Worm (Caenorhabditis elegans) whole organism, L4/young adult: Measurements from ENCODE around the gene stc-1.

Experiments
- W03F9.2 ChIP-seq: fragments of 150-350 bp; optimal IDR thresholded peaks from 2 replicates; lab custom pipeline; 2014; ENCODE audit warnings: missing biosample characterization, missing genetic modification characterization
- dao-5 ChIP-seq: sonication (generic microtip); optimal IDR thresholded peaks from 2 replicates; lab custom pipeline; 2016; ENCODE audit warnings: missing genotype, missing genetic modification characterization, moderate library complexity, missing compliant biosample characterization
- him-1 ChIP-seq: sonication (generic microtip); optimal IDR thresholded peaks from 2 replicates; lab custom pipeline; 2016; ENCODE audit warnings: missing genotype, missing genetic modification reagents, missing genetic modification characterization, missing compliant biosample characterization

stc-1 gene

DNA sequence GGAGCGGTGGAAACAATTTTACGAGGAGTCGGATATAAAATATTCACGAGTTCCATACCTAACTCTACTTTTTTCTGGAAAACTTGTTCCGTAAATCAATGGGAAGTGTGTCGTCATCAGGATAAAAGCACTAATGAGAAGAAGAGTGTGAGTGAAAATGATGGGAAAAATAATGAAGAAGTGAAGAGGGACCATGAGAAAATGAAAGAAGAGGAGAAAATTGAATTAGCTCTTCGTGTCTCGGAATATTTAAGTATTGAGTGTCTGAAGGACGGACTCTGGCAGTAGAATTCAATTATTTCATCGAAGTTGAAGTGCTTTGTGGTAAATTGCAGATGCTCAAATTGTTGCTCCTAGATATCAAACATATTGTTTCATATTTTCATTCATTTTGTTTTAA, 23.3 kb upstream of the stc-1 start:
- no peak for TF ChIP-seq dao-5
- no peak for TF ChIP-seq him-1 (tag; lab: Kevin White, UChicago)
- no peak for TF ChIP-seq W03F9.2 (tag; lab: Kevin White, UChicago)

- TF ChIP-seq W03F9.2 (tag; lab: Kevin White, UChicago) (no peak), dao-5 (no peak), him-1 (tag; lab: Kevin White, UChicago) (no peak)
Measured at ce11 chrII:8588442-8588841, 22.5 kb upstream of the stc-1 start.

DNA sequence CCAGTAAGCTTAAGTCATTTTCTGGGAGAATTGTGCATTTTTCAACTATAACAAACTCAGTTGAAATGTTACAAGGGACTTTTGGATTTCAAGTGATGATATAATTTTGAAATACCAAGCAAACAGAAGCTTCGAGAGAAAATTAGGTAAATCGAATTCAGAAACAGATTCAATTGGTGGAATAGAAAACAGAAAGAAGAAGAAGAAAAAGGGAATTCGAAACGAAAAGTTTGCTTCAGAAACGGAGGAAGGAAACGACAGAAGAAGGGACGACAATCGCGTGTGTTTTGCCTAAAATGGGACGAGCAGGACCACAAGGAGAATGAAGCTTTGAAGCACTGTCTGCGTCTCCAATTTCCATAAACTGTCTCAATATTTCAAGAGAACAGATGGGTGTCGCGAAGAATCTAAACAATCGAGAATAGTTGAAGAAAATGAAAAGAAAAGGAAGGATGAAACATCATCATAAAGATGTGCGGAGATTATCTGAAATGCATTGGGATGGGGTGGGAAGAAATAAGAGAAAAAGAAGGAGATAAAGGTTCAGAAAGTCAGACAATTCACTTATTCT, 21.8 kb upstream of the stc-1 start:
- no peak for TF ChIP-seq W03F9.2 (tag; lab: Kevin White, UChicago)
- no peak for TF ChIP-seq him-1 (tag; lab: Kevin White, UChicago)
- no peak for TF ChIP-seq dao-5

ce11 chrII:8585921-8586320, 20.0 kb upstream of the stc-1 start:
- TF ChIP-seq him-1 (tag; lab: Kevin White, UChicago) (no peak), dao-5 (no peak), W03F9.2 (tag; lab: Kevin White, UChicago) (no peak)

DNA sequence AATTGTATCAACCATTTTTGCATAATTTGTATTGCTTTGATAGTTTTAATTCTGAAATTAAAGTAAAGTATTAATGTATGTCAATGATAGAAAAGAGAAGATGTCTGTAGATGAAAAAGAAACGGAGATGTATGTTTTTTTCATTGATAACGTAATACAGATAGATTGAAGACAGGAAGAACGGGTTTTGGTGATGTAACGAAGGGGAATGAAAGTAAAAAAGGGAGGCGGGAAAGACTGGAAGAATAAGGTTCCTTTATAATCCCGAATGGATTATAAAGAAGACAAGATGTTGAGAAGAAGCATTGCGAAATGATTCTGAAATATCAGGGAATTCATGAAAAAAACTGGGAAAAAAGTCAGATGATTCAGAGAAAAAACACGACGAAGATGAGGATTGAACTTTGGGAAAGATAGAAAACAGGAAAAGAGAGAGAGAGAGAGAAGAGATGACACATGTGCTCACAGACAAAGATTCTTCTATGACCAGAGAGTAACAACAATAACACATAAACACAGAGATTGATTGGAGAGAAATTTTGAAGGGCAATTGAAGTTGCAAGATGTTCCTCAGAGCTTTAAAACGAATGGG, 19.2 kb upstream of the stc-1 start, which contains the start of gene F54C9.11:
TSS of gene F54C9.11 (minus strand) at position 51 of the 592 bp plus-strand sequence.
- TF ChIP-seq W03F9.2 (tag; lab: Kevin White, UChicago) (no peak), him-1 (tag; lab: Kevin White, UChicago) (no peak), dao-5 (no peak)

- TF ChIP-seq him-1 (tag; lab: Kevin White, UChicago) (no peak), dao-5 (no peak), W03F9.2 (tag; lab: Kevin White, UChicago) (no peak)
Measured at ce11 chrII:8583035-8583434, 17.1 kb upstream of the stc-1 start.

DNA sequence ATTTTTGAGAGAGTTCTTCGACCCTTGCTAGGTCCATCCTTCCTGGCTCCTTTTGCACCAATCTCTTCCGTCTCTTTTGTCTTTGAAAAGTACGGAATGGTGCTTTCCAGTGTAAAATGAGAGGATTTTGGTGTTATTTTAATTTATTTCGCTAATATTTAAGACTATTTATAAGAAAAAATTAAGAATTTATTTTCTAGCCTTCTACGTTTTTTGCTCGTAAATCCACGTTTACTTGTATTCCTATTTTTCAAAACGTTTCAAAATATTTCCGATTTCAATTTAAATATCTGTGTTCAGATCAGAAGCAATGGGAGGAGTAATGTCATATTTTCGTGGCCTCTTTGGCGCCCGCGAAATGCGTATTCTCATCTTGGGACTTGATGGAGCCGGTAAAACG, 15.8 kb upstream of the stc-1 start, which contains the start of gene arl-1:
TSS of gene arl-1 (plus strand) at position 301 of the 400 bp plus-strand sequence.
- no peak for TF ChIP-seq him-1 (tag; lab: Kevin White, UChicago)
- TF ChIP-seq dao-5, result no peak
- no peak for TF ChIP-seq W03F9.2 (tag; lab: Kevin White, UChicago)

- TF ChIP-seq dao-5, result no peak
Measured at ce11 chrII:8577509-8578099, 11.7 kb upstream of the stc-1 start, which contains the start of gene F54C9.9. Gene F54C9.9, plus strand, starts transcription at chrII:8578049.

DNA sequence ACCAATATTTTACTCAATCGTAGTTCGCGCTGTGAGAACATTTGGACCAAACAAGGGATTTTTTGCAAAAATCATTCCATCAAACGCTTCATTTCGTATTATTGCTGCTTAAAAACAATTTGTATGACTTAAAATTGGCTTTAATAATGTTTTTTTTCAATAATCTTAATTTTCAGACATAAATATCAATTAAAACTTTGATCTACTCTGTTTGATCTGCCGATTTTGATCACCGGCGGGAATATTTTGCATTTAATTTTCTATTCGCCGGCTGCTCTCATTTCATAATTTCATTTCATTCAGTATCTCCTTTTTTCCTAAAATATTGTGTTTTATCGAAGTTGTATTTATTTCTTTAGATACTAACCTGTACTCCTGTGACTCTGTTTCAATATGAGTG, 9.2 kb upstream of the stc-1 start, which contains the start of gene puf-5:
TSS of gene puf-5 (plus strand) at position 358 of the 400 bp plus-strand sequence.
- TF ChIP-seq dao-5 (no peak), him-1 (tag; lab: Kevin White, UChicago) (no peak)

ce11 chrII:8573044-8573443, 7.1 kb upstream of the stc-1 start, which contains the start of gene F54C9.7:
Gene F54C9.7, plus strand, starts transcription at chrII:8573344.
- TF ChIP-seq him-1 (tag; lab: Kevin White, UChicago), result no peak
- TF ChIP-seq W03F9.2 (tag; lab: Kevin White, UChicago), result no peak
- TF ChIP-seq dao-5, result no peak

DNA sequence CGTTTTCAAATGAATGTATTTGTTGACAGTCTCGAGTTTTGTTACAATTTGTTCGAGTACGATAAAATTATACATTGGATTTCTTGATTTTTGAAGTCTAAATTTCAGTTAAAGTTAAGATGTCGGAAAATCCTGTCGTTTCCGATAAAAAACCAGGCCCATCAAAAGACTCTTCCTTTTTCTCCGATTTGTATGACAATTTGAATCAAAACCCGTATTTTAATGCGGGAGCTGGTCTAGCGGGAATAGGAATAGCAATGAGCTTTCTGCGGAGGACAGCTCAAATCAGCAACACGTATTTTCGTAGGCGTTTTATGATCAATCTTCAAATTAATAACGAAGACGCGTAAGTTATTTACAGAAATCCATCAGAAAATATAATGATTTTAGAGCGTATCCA, 5.0 kb upstream of the stc-1 start, which contains the start of gene bcs-1:
TSS of gene bcs-1 (plus strand) at position 109 of the 400 bp plus-strand sequence.
- TF ChIP-seq W03F9.2 (tag; lab: Kevin White, UChicago), result no peak
- TF ChIP-seq dao-5, result no peak
- TF ChIP-seq him-1 (tag; lab: Kevin White, UChicago), result no peak

DNA sequence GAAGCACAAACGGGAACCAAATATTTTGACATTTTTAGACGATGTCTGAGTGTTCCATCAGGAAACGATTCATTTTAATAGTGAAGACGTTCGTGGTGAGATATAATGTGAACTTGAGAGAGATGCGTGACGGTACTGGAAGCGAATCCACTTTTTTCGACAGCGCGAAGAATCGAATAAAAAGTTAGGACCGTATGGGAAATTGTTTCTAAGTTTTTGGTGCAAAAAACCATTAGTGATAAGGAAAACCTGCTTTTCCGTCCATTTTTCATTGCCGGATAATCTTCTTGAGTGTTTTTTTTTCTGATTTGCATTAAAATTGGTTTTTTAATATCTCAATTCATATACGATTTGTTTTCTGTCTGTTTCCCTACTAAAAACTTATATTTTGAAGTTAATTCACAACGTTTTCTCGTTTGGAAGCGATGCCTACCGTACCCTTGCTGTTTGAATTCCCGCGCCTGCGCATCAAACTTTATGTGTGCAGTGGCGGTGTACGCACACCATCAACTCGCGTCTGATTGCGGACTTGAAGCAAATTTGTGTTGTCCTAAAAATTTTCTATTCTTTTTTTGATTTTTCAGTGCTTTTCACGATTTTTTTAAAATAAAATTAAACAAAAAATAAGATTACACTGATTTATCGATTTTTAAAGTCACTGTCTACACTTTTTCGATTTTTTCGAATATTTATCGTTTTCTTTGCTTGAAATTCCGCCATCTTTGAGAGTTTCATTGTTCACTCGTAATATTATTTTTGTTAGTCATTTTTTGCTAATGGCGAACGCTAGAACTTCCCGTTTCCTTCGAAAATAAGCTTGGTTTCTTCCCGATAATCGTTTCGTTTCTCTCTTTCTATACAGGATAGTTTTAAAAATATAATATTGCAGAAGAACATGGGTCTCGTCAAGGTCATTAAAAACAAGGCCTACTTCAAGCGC, 3.4 kb upstream of the stc-1 start, which contains the start of the genes col-38 and rpl-5:
TSS of gene col-38 (minus strand) at position 51 of the 940 bp plus-strand sequence.
TSS of gene rpl-5 (plus strand) at position 890 of the 940 bp plus-strand sequence.
- no peak for TF ChIP-seq dao-5
- TF ChIP-seq W03F9.2 (tag; lab: Kevin White, UChicago), result peak; percentile 97
- peak; percentile 1 for TF ChIP-seq him-1 (tag; lab: Kevin White, UChicago)
